Fruit fly (Drosophila melanogaster) S2 (cell line): ENCODE results near the gene CG17959.

Experiments
- CG8478 ChIP-seq: fragments of >200 bp; optimal IDR thresholded peaks from 2 replicates; lab custom pipeline; 2018
- CTCF ChIP-seq, 2 experiments: fragments of >200 bp; optimal IDR thresholded peaks; 2 replicates each; lab custom pipeline; 2018

Gene CG17959

dm6 chrX:2946794-2947193 is at the start of gene CG17959:
Gene CG17959, plus strand, starts transcription at chrX:2947094.
- TF ChIP-seq CTCF (optimal IDR thresholded peaks at IDR 0.05; lab: Kevin White, UChicago): no peak
- TF ChIP-seq CG8478: no peak

- no peak for TF ChIP-seq CTCF (optimal IDR thresholded peaks at IDR 0.05; lab: Kevin White, UChicago)
- no peak for TF ChIP-seq CG8478
Observed at dm6 chrX:2907105-2907694, 39.7 kb upstream of the CG17959 start.

dm6 chrX:2912581-2912980 is 34.3 kb upstream of the CG17959 start:
- TF ChIP-seq CTCF (optimal IDR thresholded peaks at IDR 0.05; lab: Kevin White, UChicago) (no peak), CG8478 (no peak)

dm6 chrX:2914091-2914490 is 32.8 kb upstream of the CG17959 start:
- TF ChIP-seq CTCF (optimal IDR thresholded peaks at IDR 0.05; lab: Kevin White, UChicago) (no peak), CG8478 (no peak)

dm6 chrX:2915108-2915507 is 31.8 kb upstream of the CG17959 start:
- TF ChIP-seq CTCF (optimal IDR thresholded peaks at IDR 0.05; lab: Kevin White, UChicago) (peak; percentile 51 to 58), CG8478 (no peak)

- no peak for TF ChIP-seq CG8478
Observed at dm6 chrX:2918551-2918950, 28.3 kb upstream of the CG17959 start.

dm6 chrX:2919742-2920141 is 27.2 kb upstream of the CG17959 start, which contains the start of gene CG3588:
Gene CG3588, plus strand, starts transcription at chrX:2919770.
- no peak for TF ChIP-seq CTCF (optimal IDR thresholded peaks at IDR 0.05; lab: Kevin White, UChicago)
- no peak for TF ChIP-seq CG8478

dm6 chrX:2927158-2927557 is 19.7 kb upstream of the CG17959 start, which contains the start of gene CG14424:
Gene CG14424, minus strand, starts transcription at chrX:2927258.
- TF ChIP-seq CTCF (optimal IDR thresholded peaks at IDR 0.05; lab: Kevin White, UChicago): no peak
- TF ChIP-seq CG8478: no peak

- no peak for TF ChIP-seq CTCF (optimal IDR thresholded peaks at IDR 0.05; lab: Kevin White, UChicago)
- TF ChIP-seq CG8478: no peak
Observed at dm6 chrX:2929496-2929895, 17.4 kb upstream of the CG17959 start, which contains the start of gene CG32793. Gene CG32793, plus strand, starts transcription at chrX:2929796.

- TF ChIP-seq CTCF (optimal IDR thresholded peaks at IDR 0.05; lab: Kevin White, UChicago) (no peak), CG8478 (no peak)
Observed at dm6 chrX:2934827-2935226, 12.1 kb upstream of the CG17959 start, which contains the start of gene CG3592. Gene CG3592, plus strand, starts transcription at chrX:2935127.

- TF ChIP-seq CG8478 (no peak), CTCF (optimal IDR thresholded peaks at IDR 0.05; lab: Kevin White, UChicago) (no peak)
Observed at dm6 chrX:2936727-2937126, 10.2 kb upstream of the CG17959 start, which contains the start of gene CG3598. Gene CG3598, plus strand, starts transcription at chrX:2937027.

dm6 chrX:2938556-2938955 is 8.3 kb upstream of the CG17959 start, which contains the start of gene CG14420:
Gene CG14420, plus strand, starts transcription at chrX:2938856.
- TF ChIP-seq CTCF (optimal IDR thresholded peaks at IDR 0.05; lab: Kevin White, UChicago) (no peak), CG8478 (no peak)

dm6 chrX:2941108-2941507 is 5.8 kb upstream of the CG17959 start, which contains the start of gene CG14421:
Gene CG14421, plus strand, starts transcription at chrX:2941408.
- no peak for TF ChIP-seq CG8478

- TF ChIP-seq CG8478 (no peak), CTCF (optimal IDR thresholded peaks at IDR 0.05; lab: Kevin White, UChicago) (no peak)
Observed at dm6 chrX:2943086-2943485, 3.8 kb upstream of the CG17959 start, which contains the start of gene CG14422. Gene CG14422, plus strand, starts transcription at chrX:2943386.

dm6 chrX:2945103-2945502 is 1.8 kb upstream of the CG17959 start, which contains the start of gene CG14423:
Gene CG14423, plus strand, starts transcription at chrX:2945403.
- no peak for TF ChIP-seq CG8478
- no peak for TF ChIP-seq CTCF (optimal IDR thresholded peaks at IDR 0.05; lab: Kevin White, UChicago)

dm6 chrX:2947545-2948072 is 715 bp downstream of the CG17959 start, which contains the start of gene CG3603:
Gene CG3603, plus strand, starts transcription at chrX:2948034.
- TF ChIP-seq CTCF (optimal IDR thresholded peaks at IDR 0.05; lab: Kevin White, UChicago) (no peak), CG8478 (no peak)

- TF ChIP-seq CG8478 (no peak), CTCF (optimal IDR thresholded peaks at IDR 0.05; lab: Kevin White, UChicago) (peak; percentile 85 to 87)
Observed at dm6 chrX:2949114-2949513, 2.2 kb downstream of the CG17959 start.
